Worm (Caenorhabditis elegans): ENCODE results near the gene wago-4.

Gene wago-4

ce11 chrII:12935259-12935658 lies 15.9 kb downstream of the wago-4 start, which contains the start of gene lips-9:
lips-9 (minus strand) TSS chrII:12935359.
- no peak for TF ChIP-seq R02D3.7 (tag; optimal IDR thresholded peaks at IDR 0.05)
- TF ChIP-seq gmeb-1 (tag; optimal IDR thresholded peaks at IDR 0.05): no peak
- no peak for TF ChIP-seq ceh-82 (tag; optimal IDR thresholded peaks at IDR 0.05)
- no peak for TF ChIP-seq aly-2 (tag; optimal IDR thresholded peaks at IDR 0.05)
- TF ChIP-seq ZK546.5 (tag; optimal IDR thresholded peaks at IDR 0.05): no peak
- no peak for TF ChIP-seq ztf-1 (GFP tag; conservative IDR thresholded peaks at IDR 0.05)
- no peak for TF ChIP-seq blmp-1 (tag; optimal IDR thresholded peaks at IDR 0.05; ENCODE audit: insufficient read depth)
- no peak for TF ChIP-seq lin-39 (tag; optimal IDR thresholded peaks at IDR 0.05)
- no peak for TF ChIP-seq sem-4 (tag; optimal IDR thresholded peaks at IDR 0.05)
- TF ChIP-seq F13H6.1 (tag; optimal IDR thresholded peaks at IDR 0.05): no peak
- TF ChIP-seq unc-62 (GFP tag; optimal IDR thresholded peaks at IDR 0.05): no peak
- TF ChIP-seq snpc-4 (tag; optimal IDR thresholded peaks at IDR 0.05): no peak
- no peak for TF ChIP-seq dmd-4 (tag; optimal IDR thresholded peaks at IDR 0.05)
- TF ChIP-seq egl-27 (tag; optimal IDR thresholded peaks at IDR 0.05): no peak
- no peak for TF ChIP-seq nhr-23 (tag; optimal IDR thresholded peaks at IDR 0.05)

- TF ChIP-seq blmp-1 (tag; optimal IDR thresholded peaks at IDR 0.05; ENCODE audit: insufficient read depth) (peak; percentile 26), zag-1 (tag; optimal IDR thresholded peaks at IDR 0.05) (no peak), ZK546.5 (tag; optimal IDR thresholded peaks at IDR 0.05) (no peak), snpc-4 (tag; optimal IDR thresholded peaks at IDR 0.05) (no peak), ama-1 (optimal IDR thresholded peaks at IDR 0.05) (no peak), sma-3 (GFP tag; optimal IDR thresholded peaks at IDR 0.05) (peak; percentile 1), nhr-25 (tag; optimal IDR thresholded peaks at IDR 0.05) (peak; percentile 21), C34F6.9 (tag; optimal IDR thresholded peaks at IDR 0.05) (no peak), fos-1 (tag; optimal IDR thresholded peaks at IDR 0.05) (peak; percentile 26), nhr-12 (tag; optimal IDR thresholded peaks at IDR 0.05) (no peak), crh-2 (tag; optimal IDR thresholded peaks at IDR 0.05) (peak; percentile 8), ztf-1 (GFP tag; conservative IDR thresholded peaks at IDR 0.05) (no peak), mdl-1 (tag; optimal IDR thresholded peaks at IDR 0.05) (no peak), Y55F3AM.14 (GFP tag; optimal IDR thresholded peaks at IDR 0.05) (no peak), mab-5 (tag; optimal IDR thresholded peaks at IDR 0.05) (no peak), sem-4 (tag; optimal IDR thresholded peaks at IDR 0.05) (peak; percentile 23), R02D3.7 (tag; optimal IDR thresholded peaks at IDR 0.05) (no peak)
These were observed 19.8 kb downstream of the wago-4 start for ce11 chrII:12939161-12939560.

ce11 chrII:12939801-12940200 lies 20.4 kb downstream of the wago-4 start, which contains the start of gene arrd-10:
arrd-10 (plus strand) TSS chrII:12940101.
- TF ChIP-seq lin-39 (tag; optimal IDR thresholded peaks at IDR 0.05): no peak
- no peak for TF ChIP-seq unc-62 (GFP tag; optimal IDR thresholded peaks at IDR 0.05)
- no peak for TF ChIP-seq lin-13 (GFP tag; optimal IDR thresholded peaks at IDR 0.05)
- TF ChIP-seq blmp-1 (tag; optimal IDR thresholded peaks at IDR 0.05; ENCODE audit: insufficient read depth): no peak
- TF ChIP-seq Y55F3AM.14 (GFP tag; optimal IDR thresholded peaks at IDR 0.05): no peak
- TF ChIP-seq nhr-77 (tag; optimal IDR thresholded peaks at IDR 0.05): no peak
- no peak for TF ChIP-seq nhr-21 (tag; optimal IDR thresholded peaks at IDR 0.05)
- TF ChIP-seq ama-1 (optimal IDR thresholded peaks at IDR 0.05): no peak
- TF ChIP-seq elt-1 (tag; optimal IDR thresholded peaks at IDR 0.05): no peak
- TF ChIP-seq mdl-1 (tag; optimal IDR thresholded peaks at IDR 0.05): no peak
- TF ChIP-seq ztf-11 (tag; optimal IDR thresholded peaks at IDR 0.05): no peak
- TF ChIP-seq crh-2 (tag; optimal IDR thresholded peaks at IDR 0.05): no peak
- no peak for TF ChIP-seq ceh-16 (tag; optimal IDR thresholded peaks at IDR 0.05)
- no peak for TF ChIP-seq fos-1 (tag; optimal IDR thresholded peaks at IDR 0.05)
- TF ChIP-seq R02D3.7 (tag; optimal IDR thresholded peaks at IDR 0.05): no peak
- TF ChIP-seq sem-4 (tag; optimal IDR thresholded peaks at IDR 0.05): no peak
- no peak for TF ChIP-seq nhr-10 (tag; optimal IDR thresholded peaks at IDR 0.05)
- TF ChIP-seq gmeb-1 (tag; optimal IDR thresholded peaks at IDR 0.05): no peak

ce11 chrII:12942496-12942895 lies 23.1 kb downstream of the wago-4 start:
- TF ChIP-seq peb-1 (tag; optimal IDR thresholded peaks at IDR 0.05) (no peak), mdl-1 (tag; optimal IDR thresholded peaks at IDR 0.05) (no peak), crh-2 (tag; optimal IDR thresholded peaks at IDR 0.05) (no peak), aly-2 (tag; optimal IDR thresholded peaks at IDR 0.05) (no peak), fos-1 (tag; optimal IDR thresholded peaks at IDR 0.05) (no peak), Y55F3AM.14 (GFP tag; optimal IDR thresholded peaks at IDR 0.05) (no peak)

- peak; percentile 84 for TF ChIP-seq nhr-10 (tag; optimal IDR thresholded peaks at IDR 0.05)
- TF ChIP-seq unc-39 (tag; optimal IDR thresholded peaks at IDR 0.05): no peak
- no peak for TF ChIP-seq mbf-1 (tag; optimal IDR thresholded peaks at IDR 0.05)
- peak; percentile 95 for TF ChIP-seq nhr-21 (tag; optimal IDR thresholded peaks at IDR 0.05)
- TF ChIP-seq ztf-1 (GFP tag; conservative IDR thresholded peaks at IDR 0.05): no peak
- no peak for TF ChIP-seq nhr-23 (tag; optimal IDR thresholded peaks at IDR 0.05)
- TF ChIP-seq ama-1 (optimal IDR thresholded peaks at IDR 0.05): peak; percentile 100
- peak; percentile 22 for TF ChIP-seq skn-1 (tag; optimal IDR thresholded peaks at IDR 0.05)
- peak; percentile 70 for TF ChIP-seq fos-1 (tag; optimal IDR thresholded peaks at IDR 0.05)
- TF ChIP-seq blmp-1 (tag; optimal IDR thresholded peaks at IDR 0.05; ENCODE audit: insufficient read depth): peak; percentile 62
- peak; percentile 87 to 91 for TF ChIP-seq mdl-1 (tag; optimal IDR thresholded peaks at IDR 0.05)
- peak; percentile 97 for TF ChIP-seq sma-3 (GFP tag; optimal IDR thresholded peaks at IDR 0.05)
- TF ChIP-seq gmeb-1 (tag; optimal IDR thresholded peaks at IDR 0.05): peak; percentile 82
- peak; percentile 88 for TF ChIP-seq lin-11 (tag; optimal IDR thresholded peaks at IDR 0.05)
- TF ChIP-seq lin-39 (tag; optimal IDR thresholded peaks at IDR 0.05): no peak
- TF ChIP-seq nhr-12 (tag; optimal IDR thresholded peaks at IDR 0.05): no peak
- TF ChIP-seq sma-9 (GFP tag; optimal IDR thresholded peaks at IDR 0.05): peak; percentile 88
- TF ChIP-seq sma-9 (tag; optimal IDR thresholded peaks at IDR 0.05): no peak
- peak; percentile 99 for TF ChIP-seq snpc-4 (tag; optimal IDR thresholded peaks at IDR 0.05)
- TF ChIP-seq elt-1 (tag; optimal IDR thresholded peaks at IDR 0.05): no peak
- peak; percentile 20 for TF ChIP-seq nhr-11 (tag; optimal IDR thresholded peaks at IDR 0.05)
- TF ChIP-seq egl-27 (tag; optimal IDR thresholded peaks at IDR 0.05): peak; percentile 85
- no peak for TF ChIP-seq elt-3 (tag; optimal IDR thresholded peaks at IDR 0.05)
- peak; percentile 94 for TF ChIP-seq F13H6.1 (tag; optimal IDR thresholded peaks at IDR 0.05)
These were observed 25.3 kb downstream of the wago-4 start for ce11 chrII:12944587-12945126.
